Worm (Caenorhabditis elegans) whole organism, late embryonic: ENCODE data around the gene M163.11.

ENCODE experiments used
- C38D4.7 ChIP-seq: fragments of 200-800 bp; sonication (Bioruptor generic); optimal IDR thresholded peaks from 2 replicates; lab custom pipeline; 2018; ENCODE audit warnings: mild to moderate bottlenecking, missing genetic modification characterization, moderate library complexity, missing compliant biosample characterization
- K02D7.2 ChIP-seq: sonication (generic microtip); optimal IDR thresholded peaks from 2 replicates; lab custom pipeline; 2017; ENCODE audit warnings: mild to moderate bottlenecking, missing genetic modification characterization, missing compliant biosample characterization
- Y22D7AL.16 ChIP-seq: sonication (generic microtip); optimal IDR thresholded peaks from 2 replicates; lab custom pipeline; 2016; ENCODE audit warnings: missing genetic modification characterization, missing compliant biosample characterization
- ama-1 ChIP-seq: fragments of 150-350 bp; optimal IDR thresholded peaks from 2 replicates; lab custom pipeline; 2014
- ceh-18 ChIP-seq: sonication (generic microtip); optimal IDR thresholded peaks from 2 replicates; lab custom pipeline; 2016; ENCODE audit warnings: missing genetic modification characterization, missing compliant biosample characterization
- ceh-2 ChIP-seq: sonication (generic microtip); optimal IDR thresholded peaks from 2 replicates; lab custom pipeline; 2016; ENCODE audit warnings: missing genotype, missing genetic modification characterization, missing compliant biosample characterization
- ceh-34 ChIP-seq: sonication (generic microtip); optimal IDR thresholded peaks from 2 replicates; lab custom pipeline; 2016; ENCODE audit warnings: mild to moderate bottlenecking, missing genetic modification characterization, missing compliant biosample characterization
- ceh-45 ChIP-seq: fragments of 200-800 bp; sonication (Bioruptor generic); IDR thresholded peaks from 2 replicates; pipeline ENCODE4 v1.3.6; 2022; ENCODE audit warnings: missing genetic modification reagents, missing genetic modification characterization, missing compliant biosample characterization
- ceh-48 ChIP-seq: sonication (generic microtip); optimal IDR thresholded peaks from 2 replicates; lab custom pipeline; 2016; ENCODE audit warnings: missing genetic modification characterization, inconsistent platforms, missing compliant biosample characterization
- ceh-9 ChIP-seq: sonication (generic microtip); optimal IDR thresholded peaks from 2 replicates; lab custom pipeline; 2016; ENCODE audit warnings: mild to moderate bottlenecking, missing genetic modification characterization, inconsistent platforms, missing compliant biosample characterization
- dmd-4 ChIP-seq: sonication (generic microtip); optimal IDR thresholded peaks from 2 replicates; lab custom pipeline; 2016; ENCODE audit warnings: borderline replicate concordance, missing genetic modification characterization, missing compliant biosample characterization
- dve-1 ChIP-seq: sonication (generic microtip); optimal IDR thresholded peaks from 2 replicates; lab custom pipeline; 2017; ENCODE audit warnings: antibody characterized with exemption, mild to moderate bottlenecking, missing genetic modification characterization, missing compliant biosample characterization
- elt-2 ChIP-seq: sonication (generic microtip); optimal IDR thresholded peaks from 2 replicates; lab custom pipeline; 2016; ENCODE audit warnings: missing genetic modification reagents, missing genetic modification characterization, missing compliant biosample characterization
- elt-4 ChIP-seq: sonication (generic microtip); optimal IDR thresholded peaks from 2 replicates; lab custom pipeline; 2016; ENCODE audit warnings: missing genetic modification characterization, missing compliant biosample characterization
- fkh-6 ChIP-seq: sonication (generic microtip); optimal IDR thresholded peaks from 2 replicates; lab custom pipeline; 2016; ENCODE audit warnings: missing genetic modification characterization, missing compliant biosample characterization
- hlh-13 ChIP-seq: fragments of 200-800 bp; sonication (Bioruptor generic); optimal IDR thresholded peaks from 2 replicates; lab custom pipeline; 2018; ENCODE audit warnings: mild to moderate bottlenecking, missing genetic modification characterization, missing compliant biosample characterization
- hlh-15 ChIP-seq: sonication (generic microtip); optimal IDR thresholded peaks from 2 replicates; lab custom pipeline; 2016; ENCODE audit warnings: missing genetic modification characterization, missing compliant biosample characterization
- hlh-30 ChIP-seq: sonication (generic microtip); optimal IDR thresholded peaks from 2 replicates; lab custom pipeline; 2017; ENCODE audit warnings: antibody characterized with exemption, missing genetic modification characterization, missing compliant biosample characterization; ENCODE audit not compliant: insufficient read depth
- hlh-8 ChIP-seq: sonication (generic microtip); optimal IDR thresholded peaks from 2 replicates; lab custom pipeline; 2016; ENCODE audit warnings: missing genotype, missing genetic modification characterization, missing compliant biosample characterization
- madf-2 ChIP-seq: sonication (generic microtip); optimal IDR thresholded peaks from 2 replicates; lab custom pipeline; 2017; ENCODE audit warnings: missing genetic modification characterization, missing compliant biosample characterization
- nfya-1 ChIP-seq: sonication (generic microtip); optimal IDR thresholded peaks from 2 replicates; lab custom pipeline; 2017; ENCODE audit warnings: missing genetic modification characterization, mild to moderate bottlenecking, missing compliant biosample characterization, antibody characterized with exemption, moderate library complexity
- npax-4 ChIP-seq: sonication (generic microtip); optimal IDR thresholded peaks from 2 replicates; lab custom pipeline; 2016; ENCODE audit warnings: missing genetic modification characterization, missing compliant biosample characterization
- pag-3 ChIP-seq: sonication (generic microtip); optimal IDR thresholded peaks from 2 replicates; lab custom pipeline; 2016; ENCODE audit warnings: missing compliant biosample characterization, missing genetic modification characterization, borderline replicate concordance
- pat-9 ChIP-seq: fragments of 200-800 bp; sonication (Bioruptor generic); optimal IDR thresholded peaks from 2 replicates; lab custom pipeline; 2018; ENCODE audit warnings: mild to moderate bottlenecking, missing genetic modification characterization, moderate library complexity, missing compliant biosample characterization
- pax-1 ChIP-seq: fragments of 150-350 bp; optimal IDR thresholded peaks from 2 replicates; lab custom pipeline; 2014; ENCODE audit warnings: missing biosample characterization, missing genetic modification characterization
- pros-1 ChIP-seq: fragments of 150-350 bp; optimal IDR thresholded peaks from 2 replicates; lab custom pipeline; 2014; ENCODE audit warnings: missing biosample characterization, missing genetic modification reagents, missing genetic modification characterization
- rnt-1 ChIP-seq: sonication (generic microtip); optimal IDR thresholded peaks from 2 replicates; lab custom pipeline; 2016; ENCODE audit warnings: missing genetic modification characterization, missing compliant biosample characterization
- sdc-2 ChIP-seq: sonication (generic microtip); optimal IDR thresholded peaks from 2 replicates; lab custom pipeline; 2016; ENCODE audit warnings: missing genotype, missing genetic modification characterization, missing compliant biosample characterization
- syd-9 ChIP-seq: sonication (generic microtip); optimal IDR thresholded peaks from 2 replicates; lab custom pipeline; 2016; ENCODE audit warnings: mild to moderate bottlenecking, missing genetic modification characterization, moderate library complexity, missing compliant biosample characterization
- tbx-7 ChIP-seq: sonication (generic microtip); optimal IDR thresholded peaks from 2 replicates; lab custom pipeline; 2016; ENCODE audit warnings: missing genotype, missing genetic modification characterization, missing compliant biosample characterization
- ttx-3 ChIP-seq: sonication (generic microtip); optimal IDR thresholded peaks from 2 replicates; lab custom pipeline; 2016; ENCODE audit warnings: missing genetic modification reagents, missing genetic modification characterization, missing compliant biosample characterization
- unc-42 ChIP-seq: sonication (generic microtip); optimal IDR thresholded peaks from 2 replicates; lab custom pipeline; 2016; ENCODE audit warnings: missing genotype, missing genetic modification characterization, missing compliant biosample characterization
- ztf-16 ChIP-seq: sonication (generic microtip); optimal IDR thresholded peaks from 2 replicates; lab custom pipeline; 2017; ENCODE audit warnings: missing genetic modification characterization, missing compliant biosample characterization

The M163.11 gene

ce11 chrX:14510358-14510757 is 31.2 kb downstream of the M163.11 start:
- no peak for TF ChIP-seq hlh-13 (GFP tag; lab: Kevin White, UChicago)
- no peak for TF ChIP-seq ceh-18 (tag; lab: Kevin White, UChicago)
- no peak for TF ChIP-seq ztf-16 (tag; lab: Kevin White, UChicago)
- no peak for TF ChIP-seq ceh-9
- TF ChIP-seq ceh-2 (tag; lab: Kevin White, UChicago) = no peak
- TF ChIP-seq pax-1 (tag; lab: Kevin White, UChicago) = no peak
- no peak for TF ChIP-seq dve-1 (tag; lab: Kevin White, UChicago)
- no peak for TF ChIP-seq ama-1 (lab: Kevin White, UChicago)
- TF ChIP-seq madf-2 (tag; lab: Kevin White, UChicago) = no peak
- TF ChIP-seq hlh-30 (tag; lab: Kevin White, UChicago) = no peak
- TF ChIP-seq npax-4 (tag; lab: Kevin White, UChicago) = no peak
- TF ChIP-seq K02D7.2 (tag; lab: Kevin White, UChicago) = no peak
- no peak for TF ChIP-seq ceh-48 (tag; lab: Kevin White, UChicago)
- no peak for TF ChIP-seq tbx-7 (tag; lab: Kevin White, UChicago)
- TF ChIP-seq elt-4 = no peak
- no peak for TF ChIP-seq hlh-15 (tag; lab: Kevin White, UChicago)

ce11 chrX:14512817-14513216 is 33.6 kb downstream of the M163.11 start, which contains the start of gene fbxa-141:
Gene fbxa-141 (minus strand): TSS chrX:14512917.
- TF ChIP-seq syd-9 (tag; lab: Kevin White, UChicago) (no peak), hlh-8 (no peak), Y22D7AL.16 (tag; lab: Kevin White, UChicago) (no peak)

- TF ChIP-seq hlh-8 (no peak), pag-3 (tag; lab: Kevin White, UChicago) (no peak), Y22D7AL.16 (tag; lab: Kevin White, UChicago) (no peak), hlh-30 (tag; lab: Kevin White, UChicago) (no peak), unc-42 (peak; percentile 77), fkh-6 (no peak), dmd-4 (tag; lab: Kevin White, UChicago) (no peak), rnt-1 (tag; lab: Kevin White, UChicago) (no peak), ceh-48 (tag; lab: Kevin White, UChicago) (peak; percentile 95), ceh-18 (tag; lab: Kevin White, UChicago) (no peak), ttx-3 (tag; lab: Kevin White, UChicago) (peak; percentile 32), sdc-2 (tag; lab: Kevin White, UChicago) (peak; percentile 24), ceh-34 (tag; lab: Kevin White, UChicago) (no peak), pat-9 (tag; lab: Kevin White, UChicago) (no peak)
Observed at ce11 chrX:14513462-14513861, 34.3 kb downstream of the M163.11 start.

- TF ChIP-seq elt-2 (tag; lab: Kevin White, UChicago) (peak; percentile 53), ztf-16 (tag; lab: Kevin White, UChicago) (no peak), ceh-34 (tag; lab: Kevin White, UChicago) (no peak)
Observed at ce11 chrX:14515028-14515427, 35.9 kb downstream of the M163.11 start, which contains the start of gene gcsh-1. Gene gcsh-1 (minus strand): TSS chrX:14515073.

- no peak for TF ChIP-seq npax-4 (tag; lab: Kevin White, UChicago)
- TF ChIP-seq pax-1 (tag; lab: Kevin White, UChicago) = no peak
- no peak for TF ChIP-seq pros-1 (tag; lab: Kevin White, UChicago)
- no peak for TF ChIP-seq dve-1 (tag; lab: Kevin White, UChicago)
- TF ChIP-seq nfya-1 (tag; lab: Kevin White, UChicago) = no peak
- TF ChIP-seq elt-4 = no peak
- TF ChIP-seq C38D4.7 (GFP tag; lab: Kevin White, UChicago) = no peak
- TF ChIP-seq ceh-45 (GFP tag; lab: Robert Waterston, UW) = no peak
- TF ChIP-seq fkh-6 = no peak
- TF ChIP-seq, all 69 proteins: peak for 0
Observed at ce11 chrX:14516560-14516959, 37.4 kb downstream of the M163.11 start, which contains the start of gene D1025.10. Gene D1025.10 (plus strand): TSS chrX:14516860.
